Fruit fly (Drosophila melanogaster): ENCODE data around the gene Ets96B.

The Ets96B gene

dm6 chr3R:24816993-24817854, 29.4 kb downstream of the Ets96B start, which contains the start of the genes CG5808 and Saf-B (continued):
- TF ChIP-seq CG7372 (GFP tag; IDR thresholded peaks at IDR 0.05) (no peak), pum (GFP tag; optimal IDR thresholded peaks at IDR 0.05) (no peak), sr (GFP tag; IDR thresholded peaks at IDR 0.05) (no peak), rib (GFP tag; IDR thresholded peaks at IDR 0.05) (no peak), ERR (GFP tag; optimal IDR thresholded peaks at IDR 0.05) (no peak), gro (GFP tag; optimal IDR thresholded peaks at IDR 0.05) (no peak), ATbp (GFP tag; optimal IDR thresholded peaks at IDR 0.05) (no peak), HLH3B (GFP tag; IDR thresholded peaks at IDR 0.05) (peak; percentile 31; the same call in 1 of the 2 replicates), Hmr (GFP tag; optimal IDR thresholded peaks at IDR 0.05) (no peak), CG17359 (tag; optimal IDR thresholded peaks at IDR 0.05) (no peak), onecut (GFP tag; IDR thresholded peaks at IDR 0.05) (no peak), CG6765 (GFP tag; optimal IDR thresholded peaks at IDR 0.05) (no peak), z (GFP tag; IDR thresholded peaks at IDR 0.05) (no peak), hkb (optimal IDR thresholded peaks at IDR 0.05) (no peak), hkb (GFP tag; IDR thresholded peaks at IDR 0.05) (no peak), Sox100B (GFP tag; optimal IDR thresholded peaks at IDR 0.05) (no peak), Eip74EF (GFP tag; optimal IDR thresholded peaks at IDR 0.05) (no peak), gt (GFP tag; IDR thresholded peaks at IDR 0.05) (no peak), sima (GFP tag; optimal IDR thresholded peaks at IDR 0.05) (no peak), Opbp (GFP tag; IDR thresholded peaks at IDR 0.05; ENCODE audit: partially characterized antibody) (peak; percentile 80), CG12942 (GFP tag; optimal IDR thresholded peaks at IDR 0.05) (no peak), jing (GFP tag; optimal IDR thresholded peaks at IDR 0.05) (no peak), CG9797 (GFP tag; optimal IDR thresholded peaks at IDR 0.05) (no peak), slbo (GFP tag; IDR thresholded peaks at IDR 0.05) (peak; percentile 60), hbn (GFP tag; IDR thresholded peaks at IDR 0.05; ENCODE audit: partially characterized antibody) (peak; percentile 67), Mad (GFP tag; optimal IDR thresholded peaks at IDR 0.05) (no peak), lbe (GFP tag; optimal IDR thresholded peaks at IDR 0.05) (no peak), Dbx (GFP tag; IDR thresholded peaks at IDR 0.05) (peak; percentile 44; the same call in 2 of the 3 replicates), vnd (GFP tag; IDR thresholded peaks at IDR 0.05; ENCODE audit: partially characterized antibody) (peak; percentile 88), pan (optimal IDR thresholded peaks at IDR 0.05) (no peak), pan (GFP tag; optimal IDR thresholded peaks at IDR 0.05 in 1 of 2, IDR thresholded peaks at IDR 0.05 in 1 of 2) (peak in 1 of 2 experiments; percentile 63), CG13296 (GFP tag; optimal IDR thresholded peaks at IDR 0.05) (no peak), CG12104 (GFP tag; optimal IDR thresholded peaks at IDR 0.05) (peak; percentile 74), Dip2 (GFP tag; IDR thresholded peaks at IDR 0.05) (no peak), MTF-1 (GFP tag; optimal IDR thresholded peaks at IDR 0.05; ENCODE audit: borderline replicate concordance) (no peak), NFAT (GFP tag; IDR thresholded peaks at IDR 0.05) (no peak), Ravus (GFP tag; IDR thresholded peaks at IDR 0.05) (no peak), Dfd (GFP tag; optimal IDR thresholded peaks at IDR 0.05) (no peak), dan (GFP tag; IDR thresholded peaks at IDR 0.05) (no peak), seq (GFP tag; IDR thresholded peaks at IDR 0.05) (no peak; the same call in 1 of the 2 replicates), emc (GFP tag; optimal IDR thresholded peaks at IDR 0.05) (no peak), CG17186 (GFP tag; optimal IDR thresholded peaks at IDR 0.05) (no peak), CG11695 (GFP tag; IDR thresholded peaks at IDR 0.05) (0 out of 3 replicates have a peak, but pooled peaks have one; percentile 28), gcm (GFP tag; optimal IDR thresholded peaks at IDR 0.05) (no peak), CG10366 (GFP tag; IDR thresholded peaks at IDR 0.05) (no peak), CG42726 (GFP tag; IDR thresholded peaks at IDR 0.05; ENCODE audit: partially characterized antibody) (0 out of 2 replicates have a peak, but pooled peaks have one; percentile 32), dmrt11E (tag; optimal IDR thresholded peaks at IDR 0.05) (peak; percentile 29), lola (GFP tag; optimal IDR thresholded peaks at IDR 0.05) (peak in 1 of 3 experiments; percentile 60), Gsc (GFP tag; IDR thresholded peaks at IDR 0.05) (no peak), CkIIα-i1 (GFP tag; IDR thresholded peaks at IDR 0.05) (peak; percentile 72)
